Worm (Caenorhabditis elegans) whole organism, dauer: ENCODE results near the gene cec-4.

Experiments used
- unc-62 ChIP-seq: sonication (generic microtip); optimal IDR thresholded peaks from 2 replicates; lab custom pipeline; 2017; ENCODE audit warnings: missing biosample characterization, missing genetic modification reagents, missing genetic modification characterization

The cec-4 gene

ce11 chrIV:7575147-7575768 lies at the start of gene cec-4:
TSS of gene cec-4 (plus strand) at chrIV:7575718.
- no peak for TF ChIP-seq unc-62

- TF ChIP-seq unc-62, result no peak
Measured at ce11 chrIV:7530226-7531070, 45.1 kb upstream of the cec-4 start.

ce11 chrIV:7532360-7532759 lies 43.2 kb upstream of the cec-4 start, which contains the start of gene R05G6.1:
TSS of gene R05G6.1 (plus strand) at chrIV:7532660.
- TF ChIP-seq unc-62, result no peak

ce11 chrIV:7542485-7543001 lies 33.0 kb upstream of the cec-4 start, which contains the start of gene R05G6.10:
TSS of gene R05G6.10 (minus strand) at chrIV:7542535.
- no peak for TF ChIP-seq unc-62

- no peak for TF ChIP-seq unc-62
Measured at ce11 chrIV:7543662-7544061, 31.9 kb upstream of the cec-4 start.

- no peak for TF ChIP-seq unc-62
Measured at ce11 chrIV:7547843-7548578, 27.5 kb upstream of the cec-4 start, which contains the start of the genes cdd-2 and oef-1. TSS of gene cdd-2 (minus strand) at chrIV:7547893. TSS of gene oef-1 (plus strand) at chrIV:7548417.

- TF ChIP-seq unc-62, result no peak
Measured at ce11 chrIV:7549844-7550243, 25.7 kb upstream of the cec-4 start.

ce11 chrIV:7550445-7550844 lies 25.1 kb upstream of the cec-4 start, which contains the start of gene pam-1:
TSS of gene pam-1 (minus strand) at chrIV:7550812.
- TF ChIP-seq unc-62, result no peak

- no peak for TF ChIP-seq unc-62
Measured at ce11 chrIV:7551254-7551653, 24.3 kb upstream of the cec-4 start.

ce11 chrIV:7552100-7552499 lies 23.4 kb upstream of the cec-4 start:
- no peak for TF ChIP-seq unc-62

- TF ChIP-seq unc-62, result no peak
Measured at ce11 chrIV:7552958-7553553, 22.5 kb upstream of the cec-4 start, which contains the start of gene dif-1. TSS of gene dif-1 (minus strand) at chrIV:7553008.

ce11 chrIV:7554351-7554750 lies 21.2 kb upstream of the cec-4 start, which contains the start of gene F49E8.6:
TSS of gene F49E8.6 (minus strand) at chrIV:7554667.
- TF ChIP-seq unc-62, result no peak

ce11 chrIV:7556265-7556866 lies 19.2 kb upstream of the cec-4 start, which contains the start of the genes F49E8.7, F49E8.8 and nprl-2:
TSS of gene F49E8.7 (minus strand) at chrIV:7556365.
TSS of gene F49E8.8 (plus strand) at chrIV:7556637.
TSS of gene nprl-2 (plus strand) at chrIV:7556816.
- TF ChIP-seq unc-62, result no peak

- no peak for TF ChIP-seq unc-62
Measured at ce11 chrIV:7558653-7559052, 16.9 kb upstream of the cec-4 start.

ce11 chrIV:7559237-7559636 lies 16.3 kb upstream of the cec-4 start:
- TF ChIP-seq unc-62, result no peak
